Worm (Caenorhabditis elegans): ENCODE data around the gene F49E8.6.

F49E8.6 gene

ce11 chrIV:7506711-7507110 is 47.8 kb downstream of the F49E8.6 start:
- no peak for TF ChIP-seq nhr-67 (tag; optimal IDR thresholded peaks at IDR 0.05)
- TF ChIP-seq elt-3 (tag; optimal IDR thresholded peaks at IDR 0.05), result no peak
- TF ChIP-seq ceh-82 (tag; optimal IDR thresholded peaks at IDR 0.05), result no peak
- TF ChIP-seq nhr-76 (tag; optimal IDR thresholded peaks at IDR 0.05), result no peak
- no peak for TF ChIP-seq aly-2 (tag; optimal IDR thresholded peaks at IDR 0.05)
- TF ChIP-seq hmg-11 (tag; optimal IDR thresholded peaks at IDR 0.05), result no peak
- no peak for TF ChIP-seq ZK546.5 (tag; optimal IDR thresholded peaks at IDR 0.05)
- TF ChIP-seq fkh-10 (GFP tag; optimal IDR thresholded peaks at IDR 0.05), result no peak
- TF ChIP-seq mdl-1 (tag; optimal IDR thresholded peaks at IDR 0.05), result no peak
- no peak for TF ChIP-seq ceh-28 (tag; optimal IDR thresholded peaks at IDR 0.05)
- TF ChIP-seq daf-12 (tag; optimal IDR thresholded peaks at IDR 0.05), result no peak
- no peak for TF ChIP-seq fkh-2 (tag; optimal IDR thresholded peaks at IDR 0.05)
- no peak for TF ChIP-seq nhr-25 (tag; optimal IDR thresholded peaks at IDR 0.05)
- no peak for TF ChIP-seq egl-27 (tag; optimal IDR thresholded peaks at IDR 0.05)
- TF ChIP-seq lin-39 (tag; optimal IDR thresholded peaks at IDR 0.05), result no peak
- TF ChIP-seq nhr-23 (tag; optimal IDR thresholded peaks at IDR 0.05), result no peak
- no peak for TF ChIP-seq ztf-4 (tag; optimal IDR thresholded peaks at IDR 0.05)
- TF ChIP-seq nhr-237 (tag; optimal IDR thresholded peaks at IDR 0.05), result no peak

ce11 chrIV:7505866-7506488 is 48.5 kb downstream of the F49E8.6 start:
- TF ChIP-seq aly-2 (tag; optimal IDR thresholded peaks at IDR 0.05) (peak; percentile 44), pqm-1 (tag; optimal IDR thresholded peaks at IDR 0.05) (peak; percentile 4), ama-1 (optimal IDR thresholded peaks at IDR 0.05) (peak; percentile 95), lsy-12 (tag; optimal IDR thresholded peaks at IDR 0.05) (peak; percentile 48), unc-39 (tag; optimal IDR thresholded peaks at IDR 0.05) (no peak), R02D3.7 (tag; optimal IDR thresholded peaks at IDR 0.05) (peak; percentile 30), nhr-43 (tag; optimal IDR thresholded peaks at IDR 0.05; ENCODE audit: poor library complexity, severe bottlenecking) (peak; percentile 54), mdl-1 (tag; optimal IDR thresholded peaks at IDR 0.05) (no peak), elt-2 (tag; optimal IDR thresholded peaks at IDR 0.05) (peak; percentile 38), lin-39 (tag; optimal IDR thresholded peaks at IDR 0.05) (peak; percentile 25), ceh-82 (tag; optimal IDR thresholded peaks at IDR 0.05) (no peak), pha-4 (tag; optimal IDR thresholded peaks at IDR 0.05) (peak; percentile 65)

- TF ChIP-seq nfya-1 (tag; optimal IDR thresholded peaks at IDR 0.05; ENCODE audit: insufficient read depth) (no peak), mdl-1 (tag; optimal IDR thresholded peaks at IDR 0.05) (no peak), skn-1 (tag; optimal IDR thresholded peaks at IDR 0.05) (no peak), lin-15B (tag; optimal IDR thresholded peaks at IDR 0.05) (no peak)
These were observed 51.1 kb downstream of the F49E8.6 start, which contains the start of gene glt-6 for ce11 chrIV:7503322-7503721. Gene glt-6 (plus strand): TSS chrIV:7503622.

Measured in whole organism, L3 larva.